ENCODE assay signal across 2 fruit fly cellular contexts in genomic region chr3L:14451534-14451933, dm6.
A peak's percentile ranks its signal among the peaks of the same experiment; 100 is the strongest.
TF ChIP-seq lines count a peak whose summit lies in the region.

No protein-coding gene starts in this region.

TF ChIP-seq in whole organism, embryonic, 481 proteins besides CTCF, POLR2A, EP300 and RAD21 (continued from another document and continues in another):
- TF ChIP-seq ken (GFP tag; IDR thresholded peaks at IDR 0.05; lab: Robert Waterston, UW) (no peak), CG13424 (tag; optimal IDR thresholded peaks at IDR 0.05; lab: Kevin White, UChicago) (no peak), Oli (tag; optimal IDR thresholded peaks at IDR 0.05; lab: Kevin White, UChicago) (peak; percentile 30), Mes4 (GFP tag; optimal IDR thresholded peaks at IDR 0.05; lab: Kevin White, UChicago) (no peak), CG14860 (GFP tag; IDR thresholded peaks at IDR 0.05; lab: Robert Waterston, UW; ENCODE audit: partially characterized antibody) (no peak), chinmo (GFP tag; IDR thresholded peaks at IDR 0.05; lab: Robert Waterston, UW; ENCODE audit: partially characterized antibody) (0 out of 4 replicates have a peak, but pooled peaks have one; percentile 24), PHDP (tag; optimal IDR thresholded peaks at IDR 0.05; lab: Kevin White, UChicago) (no peak), eyg (GFP tag; optimal IDR thresholded peaks at IDR 0.05; lab: Kevin White, UChicago) (no peak), bsh (GFP tag; optimal IDR thresholded peaks at IDR 0.05; lab: Kevin White, UChicago) (peak in 1 of 2 experiments; percentile 45), eve (GFP tag; optimal IDR thresholded peaks at IDR 0.05; lab: Kevin White, UChicago) (peak in 1 of 2 experiments; percentile 27), CG1602 (GFP tag; optimal IDR thresholded peaks at IDR 0.05; lab: Kevin White, UChicago) (no peak), chif (GFP tag; optimal IDR thresholded peaks at IDR 0.05; lab: Kevin White, UChicago) (peak in 1 of 2 experiments; percentile 45), CG10209 (GFP tag; optimal IDR thresholded peaks at IDR 0.05; lab: Kevin White, UChicago) (peak; percentile 10), her (GFP tag; optimal IDR thresholded peaks at IDR 0.05; lab: Kevin White, UChicago) (no peak), Fer1 (GFP tag; optimal IDR thresholded peaks at IDR 0.05; lab: Kevin White, UChicago) (no peak), CG2120 (GFP tag; optimal IDR thresholded peaks at IDR 0.05; lab: Kevin White, UChicago) (no peak), al (GFP tag; IDR thresholded peaks at IDR 0.05; lab: Robert Waterston, UW) (0 out of 2 replicates have a peak, but pooled peaks have one; percentile 23), CG2712 (tag; optimal IDR thresholded peaks at IDR 0.05; lab: Kevin White, UChicago) (peak; percentile 20), sr (GFP tag; IDR thresholded peaks at IDR 0.05; lab: Robert Waterston, UW) (peak; percentile 75; the same call in 1 of the 3 replicates), HmgD (GFP tag; optimal IDR thresholded peaks at IDR 0.05; lab: Kevin White, UChicago) (no peak), CG3847 (GFP tag; IDR thresholded peaks at IDR 0.05; lab: Robert Waterston, UW) (no peak), otp (GFP tag; IDR thresholded peaks at IDR 0.05; lab: Robert Waterston, UW) (0 out of 3 replicates have a peak, but pooled peaks have one; percentile 41), CG8388 (GFP tag; optimal IDR thresholded peaks at IDR 0.05; lab: Kevin White, UChicago) (peak; percentile 11), Hr3 (GFP tag; optimal IDR thresholded peaks at IDR 0.05; lab: Kevin White, UChicago) (peak; percentile 3), CG31388 (GFP tag; optimal IDR thresholded peaks at IDR 0.05; lab: Kevin White, UChicago) (no peak), Neu2 (GFP tag; optimal IDR thresholded peaks at IDR 0.05; lab: Kevin White, UChicago; ENCODE audit: borderline replicate concordance) (peak; percentile 26), sisA (GFP tag; IDR thresholded peaks at IDR 0.05; lab: Robert Waterston, UW) (0 out of 2 replicates have a peak, but pooled peaks have one; percentile 30), shn (GFP tag; optimal IDR thresholded peaks at IDR 0.05; lab: Kevin White, UChicago) (no peak), ara (GFP tag; IDR thresholded peaks at IDR 0.05; lab: Robert Waterston, UW) (0 out of 2 replicates have a peak, but pooled peaks have one; percentile 46), Rx (GFP tag; IDR thresholded peaks at IDR 0.05; lab: Robert Waterston, UW) (peak; percentile 47; the same call in 1 of the 2 replicates), Hey (tag; optimal IDR thresholded peaks at IDR 0.05; lab: Kevin White, UChicago) (no peak), E2f1 (GFP tag; IDR thresholded peaks at IDR 0.05; lab: Robert Waterston, UW) (peak; percentile 44; the same call in 1 of the 2 replicates), CG10959 (GFP tag; IDR thresholded peaks at IDR 0.05; lab: Robert Waterston, UW) (no peak), Bteb2 (GFP tag; optimal IDR thresholded peaks at IDR 0.05; lab: Kevin White, UChicago) (no peak), seq (GFP tag; IDR thresholded peaks at IDR 0.05; lab: Robert Waterston, UW) (0 out of 2 replicates have a peak, but pooled peaks have one; percentile 19), Mrtf (GFP tag; IDR thresholded peaks at IDR 0.05; lab: Robert Waterston, UW) (no peak), dmrt99B (tag; optimal IDR thresholded peaks at IDR 0.05; lab: Kevin White, UChicago) (peak; percentile 32), nerfin-2 (GFP tag; IDR thresholded peaks at IDR 0.05; lab: Robert Waterston, UW; ENCODE audit: partially characterized antibody) (no peak), exex (tag; optimal IDR thresholded peaks at IDR 0.05; lab: Kevin White, UChicago) (no peak), CG6765 (GFP tag; optimal IDR thresholded peaks at IDR 0.05; lab: Kevin White, UChicago) (no peak), onecut (GFP tag; IDR thresholded peaks at IDR 0.05; lab: Robert Waterston, UW) (no peak), CG12391 (tag; optimal IDR thresholded peaks at IDR 0.05; lab: Kevin White, UChicago) (peak; percentile 25), dysf (GFP tag; IDR thresholded peaks at IDR 0.05; lab: Robert Waterston, UW) (0 out of 3 replicates have a peak, but pooled peaks have one; percentile 26), Drgx (GFP tag; IDR thresholded peaks at IDR 0.05; lab: Robert Waterston, UW) (peak; percentile 76), Dip3 (GFP tag; optimal IDR thresholded peaks at IDR 0.05; lab: Kevin White, UChicago) (no peak), ase (GFP tag; IDR thresholded peaks at IDR 0.05; lab: Robert Waterston, UW) (no peak), CG12299 (tag; optimal IDR thresholded peaks at IDR 0.05; lab: Kevin White, UChicago) (no peak), CG5245 (GFP tag; optimal IDR thresholded peaks at IDR 0.05; lab: Kevin White, UChicago) (no peak), Chrac-16 (GFP tag; optimal IDR thresholded peaks at IDR 0.05; lab: Kevin White, UChicago) (peak; percentile 16), lola (GFP tag; optimal IDR thresholded peaks at IDR 0.05; lab: Kevin White, UChicago) (peak in 1 of 3 experiments; percentile 29), scrt (GFP tag; optimal IDR thresholded peaks at IDR 0.05; lab: Kevin White, UChicago) (no peak), az2 (GFP tag; optimal IDR thresholded peaks at IDR 0.05; lab: Kevin White, UChicago) (peak; percentile 35), tll (GFP tag; optimal IDR thresholded peaks at IDR 0.05; lab: Kevin White, UChicago) (peak in 1 of 2 experiments; percentile 68), Ets65A (GFP tag; lab: Kevin White, UChicago) (peak; percentile 78), CG6689 (GFP tag; IDR thresholded peaks at IDR 0.05; lab: Robert Waterston, UW) (peak; percentile 56), HmgZ (tag; optimal IDR thresholded peaks at IDR 0.05; lab: Kevin White, UChicago) (no peak), CG18262 (tag; optimal IDR thresholded peaks at IDR 0.05; lab: Kevin White, UChicago) (peak; percentile 10), Eip74EF (GFP tag; optimal IDR thresholded peaks at IDR 0.05; lab: Kevin White, UChicago) (no peak), Ptx1 (GFP tag; IDR thresholded peaks at IDR 0.05; lab: Robert Waterston, UW) (peak; percentile 45; the same call in 1 of the 2 replicates), wdn (GFP tag; IDR thresholded peaks at IDR 0.05; lab: Robert Waterston, UW) (no peak), HLH3B (GFP tag; IDR thresholded peaks at IDR 0.05; lab: Robert Waterston, UW) (peak; percentile 52; the same call in 1 of the 2 replicates), CG7928 (GFP tag; optimal IDR thresholded peaks at IDR 0.05; lab: Kevin White, UChicago) (no peak), CG17359 (tag; optimal IDR thresholded peaks at IDR 0.05; lab: Kevin White, UChicago) (peak; percentile 4), CG2199 (GFP tag; IDR thresholded peaks at IDR 0.05; lab: Robert Waterston, UW) (no peak)

TF ChIP-seq in whole organism, prepupa, 60 proteins besides CTCF, POLR2A, EP300 and RAD21 (continued from another document):
- TF ChIP-seq net (GFP tag; optimal IDR thresholded peaks at IDR 0.05; lab: Kevin White, UChicago) = peak; percentile 53
- peak; percentile 83 for TF ChIP-seq Eip78C (GFP tag; lab: Kevin White, UChicago)
- TF ChIP-seq CG11762 (GFP tag; optimal IDR thresholded peaks at IDR 0.05; lab: Kevin White, UChicago; ENCODE audit: insufficient read depth) = peak; percentile 54
- no peak for TF ChIP-seq CG9139 (GFP tag; optimal IDR thresholded peaks at IDR 0.05; lab: Kevin White, UChicago)
- TF ChIP-seq eg (GFP tag; IDR thresholded peaks at IDR 0.05; lab: Robert Waterston, UW) = peak; percentile 88
- TF ChIP-seq Sox14 (GFP tag; optimal IDR thresholded peaks at IDR 0.05; lab: Kevin White, UChicago) = peak; percentile 58
- TF ChIP-seq spab (GFP tag; optimal IDR thresholded peaks at IDR 0.05; lab: Kevin White, UChicago) = no peak
- TF ChIP-seq CG6808 (GFP tag; optimal IDR thresholded peaks at IDR 0.05; lab: Kevin White, UChicago) = no peak
- peak; percentile 71 for TF ChIP-seq CG3919 (GFP tag; optimal IDR thresholded peaks at IDR 0.05; lab: Kevin White, UChicago)
- TF ChIP-seq vri (GFP tag; optimal IDR thresholded peaks at IDR 0.05; lab: Kevin White, UChicago) = no peak
- TF ChIP-seq CG1621 (tag; optimal IDR thresholded peaks at IDR 0.05; lab: Kevin White, UChicago) = no peak
- TF ChIP-seq cyc (GFP tag; optimal IDR thresholded peaks at IDR 0.05; lab: Kevin White, UChicago) = peak; percentile 45
- peak in 1 of 2 experiments; percentile 51 for TF ChIP-seq salr (GFP tag; optimal IDR thresholded peaks at IDR 0.05; lab: Kevin White, UChicago)
- no peak for TF ChIP-seq ss (GFP tag; optimal IDR thresholded peaks at IDR 0.05; lab: Kevin White, UChicago)
- peak; percentile 46; the same call in 1 of the 2 replicates for TF ChIP-seq Gug (GFP tag; IDR thresholded peaks at IDR 0.05; lab: Robert Waterston, UW)
- peak; percentile 53 for TF ChIP-seq CG10631 (GFP tag; optimal IDR thresholded peaks at IDR 0.05; lab: Kevin White, UChicago)
- TF ChIP-seq CG6163 (GFP tag; IDR thresholded peaks at IDR 0.05; lab: Robert Waterston, UW) = peak; percentile 84
- peak; percentile 55 for TF ChIP-seq CG6276 (GFP tag; optimal IDR thresholded peaks at IDR 0.05; lab: Kevin White, UChicago)
- peak; percentile 65 for TF ChIP-seq Hr39 (GFP tag; optimal IDR thresholded peaks at IDR 0.05; lab: Kevin White, UChicago)
- TF ChIP-seq CG3032 (tag; optimal IDR thresholded peaks at IDR 0.05; lab: Kevin White, UChicago) = no peak
- TF ChIP-seq Ets96B (tag; optimal IDR thresholded peaks at IDR 0.05; lab: Kevin White, UChicago) = peak; percentile 30
- peak; percentile 63 for TF ChIP-seq Met (GFP tag; optimal IDR thresholded peaks at IDR 0.05; lab: Kevin White, UChicago)
- no peak for TF ChIP-seq Eip93F (GFP tag; optimal IDR thresholded peaks at IDR 0.05; lab: Kevin White, UChicago)
- peak; percentile 65 for TF ChIP-seq esn (GFP tag; optimal IDR thresholded peaks at IDR 0.05; lab: Kevin White, UChicago)
- TF ChIP-seq CG11902 (GFP tag; optimal IDR thresholded peaks at IDR 0.05; lab: Kevin White, UChicago) = peak; percentile 35
- TF ChIP-seq svp (GFP tag; lab: Kevin White, UChicago) = peak; percentile 87
- no peak for TF ChIP-seq CG16779 (tag; optimal IDR thresholded peaks at IDR 0.05; lab: Kevin White, UChicago)
- TF ChIP-seq pdm3 (GFP tag; optimal IDR thresholded peaks at IDR 0.05; lab: Kevin White, UChicago) = peak; percentile 71
- peak; percentile 33 for TF ChIP-seq CG6792 (GFP tag; optimal IDR thresholded peaks at IDR 0.05; lab: Kevin White, UChicago)
- no peak for TF ChIP-seq Hr38 (GFP tag; optimal IDR thresholded peaks at IDR 0.05; lab: Kevin White, UChicago)
- peak; percentile 52 for TF ChIP-seq CG34406 (GFP tag; optimal IDR thresholded peaks at IDR 0.05; lab: Kevin White, UChicago)
- TF ChIP-seq lz (GFP tag; optimal IDR thresholded peaks at IDR 0.05; lab: Kevin White, UChicago) = peak; percentile 55
- peak; percentile 86 for TF ChIP-seq CG8119 (GFP tag; IDR thresholded peaks at IDR 0.05; lab: Robert Waterston, UW)
- peak; percentile 70 for TF ChIP-seq OdsH (GFP tag; optimal IDR thresholded peaks at IDR 0.05; lab: Kevin White, UChicago)
- TF ChIP-seq dac (GFP tag; optimal IDR thresholded peaks at IDR 0.05; lab: Kevin White, UChicago) = peak; percentile 58
- no peak for TF ChIP-seq fd85E (GFP tag; optimal IDR thresholded peaks at IDR 0.05; lab: Kevin White, UChicago)
- TF ChIP-seq Lpt (GFP tag; optimal IDR thresholded peaks at IDR 0.05; lab: Kevin White, UChicago) = peak; percentile 56
